Worm (Caenorhabditis elegans) whole organism, L3 larva: ENCODE results near the gene clec-73.

ENCODE experiments used
- ama-1 ChIP-seq: fragments of 150-350 bp; optimal IDR thresholded peaks from 2 replicates; lab custom pipeline; 2018
- ceh-16 ChIP-seq: sonication (generic microtip); optimal IDR thresholded peaks from 2 replicates; lab custom pipeline; 2017; ENCODE audit warnings: missing biosample characterization, missing genetic modification characterization
- nhr-11 ChIP-seq: fragments of 150-350 bp; optimal IDR thresholded peaks from 2 replicates; lab custom pipeline; 2014; ENCODE audit warnings: missing biosample characterization, missing genetic modification characterization
- nhr-12 ChIP-seq: fragments of 150-350 bp; optimal IDR thresholded peaks from 2 replicates; lab custom pipeline; 2014; ENCODE audit warnings: missing biosample characterization, missing genetic modification characterization
- tbx-2 ChIP-seq: sonication (generic microtip); optimal IDR thresholded peaks from 2 replicates; lab custom pipeline; 2016; ENCODE audit warnings: mild to moderate bottlenecking, missing genetic modification characterization, missing compliant biosample characterization

DNA sequence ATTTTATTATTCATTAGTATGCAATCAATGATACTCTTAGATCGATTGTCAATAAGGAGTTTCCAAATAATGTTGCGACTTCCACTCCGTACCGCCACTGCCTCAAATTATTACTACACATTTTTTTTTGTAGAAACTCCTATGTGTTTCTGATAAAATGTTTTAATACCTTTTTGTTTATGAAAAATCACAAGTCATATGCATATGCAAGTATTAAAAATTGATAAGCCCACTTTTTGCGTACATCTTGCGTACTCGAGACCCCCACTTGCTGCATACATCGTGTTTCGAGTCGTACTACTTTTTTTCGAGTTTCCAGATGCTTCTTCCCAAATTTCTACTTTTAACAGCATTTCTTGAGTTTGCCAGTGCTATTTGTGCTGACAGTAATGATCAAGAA lies 9.0 kb upstream of the clec-73 start, which contains the start of gene clec-76:
- no peak for TF ChIP-seq nhr-12
- no peak for TF ChIP-seq nhr-11 (tag; lab: Kevin White, UChicago)
- no peak for TF ChIP-seq ama-1 (lab: Kevin White, UChicago)
- no peak for TF ChIP-seq ceh-16 (tag; lab: Kevin White, UChicago)
- no peak for TF ChIP-seq tbx-2 (tag; lab: Kevin White, UChicago)
